Worm (Caenorhabditis elegans) whole organism, L4/young adult: Measurements from ENCODE around the gene Y39A1A.24.

Source experiments
- W03F9.2 ChIP-seq: fragments of 150-350 bp; optimal IDR thresholded peaks from 2 replicates; lab custom pipeline; 2014; ENCODE audit warnings: missing biosample characterization, missing genetic modification characterization
- dao-5 ChIP-seq: sonication (generic microtip); optimal IDR thresholded peaks from 2 replicates; lab custom pipeline; 2016; ENCODE audit warnings: missing genotype, missing genetic modification characterization, moderate library complexity, missing compliant biosample characterization
- him-1 ChIP-seq: sonication (generic microtip); optimal IDR thresholded peaks from 2 replicates; lab custom pipeline; 2016; ENCODE audit warnings: missing genotype, missing genetic modification reagents, missing genetic modification characterization, missing compliant biosample characterization

The Y39A1A.24 gene

ce11 chrIII:10633403-10633674 lies 20.9 kb downstream of the Y39A1A.24 start, which contains the start of gene Y39A1A.9:
Gene Y39A1A.9, minus strand, starts transcription at chrIII:10633501.
- TF ChIP-seq W03F9.2 (tag; lab: Kevin White, UChicago) (no peak), him-1 (no peak), dao-5 (no peak)

ce11 chrIII:10634034-10634433 lies 21.6 kb downstream of the Y39A1A.24 start:
- no peak for TF ChIP-seq him-1
- TF ChIP-seq dao-5 = peak; percentile 64
- TF ChIP-seq W03F9.2 (tag; lab: Kevin White, UChicago) = no peak

ce11 chrIII:10634576-10634975 lies 22.1 kb downstream of the Y39A1A.24 start:
- TF ChIP-seq W03F9.2 (tag; lab: Kevin White, UChicago) (no peak), dao-5 (no peak), him-1 (no peak)

ce11 chrIII:10636493-10637031 lies 24.1 kb downstream of the Y39A1A.24 start:
- TF ChIP-seq him-1 (no peak), dao-5 (no peak), W03F9.2 (tag; lab: Kevin White, UChicago) (no peak)

- no peak for TF ChIP-seq dao-5
Observed at ce11 chrIII:10637933-10638332, 25.5 kb downstream of the Y39A1A.24 start.

ce11 chrIII:10638339-10639021 lies 26.0 kb downstream of the Y39A1A.24 start, which contains the start of gene Y39A1A.27:
Gene Y39A1A.27, plus strand, starts transcription at chrIII:10638971.
- TF ChIP-seq dao-5 (no peak), W03F9.2 (tag; lab: Kevin White, UChicago) (no peak), him-1 (no peak)

ce11 chrIII:10642781-10643180 lies 30.3 kb downstream of the Y39A1A.24 start, which contains the start of the genes dhs-11 and orc-1:
Gene dhs-11, minus strand, starts transcription at chrIII:10642865.
Gene orc-1, plus strand, starts transcription at chrIII:10643129.
- no peak for TF ChIP-seq him-1
- TF ChIP-seq W03F9.2 (tag; lab: Kevin White, UChicago) = peak; percentile 70

- no peak for TF ChIP-seq dao-5
- TF ChIP-seq him-1 = no peak
- no peak for TF ChIP-seq W03F9.2 (tag; lab: Kevin White, UChicago)
Observed at ce11 chrIII:10646094-10646493, 33.7 kb downstream of the Y39A1A.24 start, which contains the start of gene orc-4. Gene orc-4, plus strand, starts transcription at chrIII:10646170.

ce11 chrIII:10649219-10649618 lies 36.8 kb downstream of the Y39A1A.24 start, which contains the start of gene emg-1:
Gene emg-1, plus strand, starts transcription at chrIII:10649519.
- TF ChIP-seq him-1 (no peak), dao-5 (no peak), W03F9.2 (tag; lab: Kevin White, UChicago) (no peak)

- TF ChIP-seq W03F9.2 (tag; lab: Kevin White, UChicago) (no peak), dao-5 (no peak), him-1 (no peak)
Observed at ce11 chrIII:10651634-10652033, 39.2 kb downstream of the Y39A1A.24 start.

ce11 chrIII:10652833-10653232 lies 40.4 kb downstream of the Y39A1A.24 start:
- TF ChIP-seq him-1 (no peak), dao-5 (no peak), W03F9.2 (tag; lab: Kevin White, UChicago) (no peak)

ce11 chrIII:10653479-10653878 lies 41.0 kb downstream of the Y39A1A.24 start:
- TF ChIP-seq him-1 (no peak), W03F9.2 (tag; lab: Kevin White, UChicago) (no peak), dao-5 (no peak)

ce11 chrIII:10654718-10655117 lies 42.3 kb downstream of the Y39A1A.24 start, which contains the start of gene cnt-2:
Gene cnt-2, plus strand, starts transcription at chrIII:10655018.
- TF ChIP-seq him-1 (no peak), W03F9.2 (tag; lab: Kevin White, UChicago) (no peak), dao-5 (no peak)

- TF ChIP-seq him-1 (no peak), W03F9.2 (tag; lab: Kevin White, UChicago) (no peak), dao-5 (no peak)
Observed at ce11 chrIII:10656069-10656468, 43.6 kb downstream of the Y39A1A.24 start.

ce11 chrIII:10657661-10658060 lies 45.2 kb downstream of the Y39A1A.24 start:
- TF ChIP-seq dao-5 = no peak
- no peak for TF ChIP-seq him-1
- TF ChIP-seq W03F9.2 (tag; lab: Kevin White, UChicago) = no peak

- no peak for TF ChIP-seq dao-5
- no peak for TF ChIP-seq him-1
- no peak for TF ChIP-seq W03F9.2 (tag; lab: Kevin White, UChicago)
Observed at ce11 chrIII:10658394-10658793, 46.0 kb downstream of the Y39A1A.24 start.
